Worm (Caenorhabditis elegans) whole organism, mixed stage, embryonic: ENCODE measurements around the gene ckk-1.

ENCODE experiments used
- lsy-2 ChIP-seq: fragments of 150-350 bp; optimal IDR thresholded peaks from 2 replicates; lab custom pipeline; 2014; ENCODE audit warnings: missing biosample characterization, missing genetic modification characterization
- nhr-237 ChIP-seq: fragments of 150-350 bp; optimal IDR thresholded peaks from 2 replicates; lab custom pipeline; 2014; ENCODE audit warnings: missing biosample characterization, missing genetic modification characterization

ce11 chrIII:5692690-5693089 is 57.4 kb downstream of the ckk-1 start, which contains the start of the genes abi-1 and arle-14:
- TF ChIP-seq nhr-237 (no peak), lsy-2 (tag; lab: Kevin White, UChicago) (peak; percentile 10)
